Worm (Caenorhabditis elegans): ENCODE data around the gene ins-32.

DNA sequence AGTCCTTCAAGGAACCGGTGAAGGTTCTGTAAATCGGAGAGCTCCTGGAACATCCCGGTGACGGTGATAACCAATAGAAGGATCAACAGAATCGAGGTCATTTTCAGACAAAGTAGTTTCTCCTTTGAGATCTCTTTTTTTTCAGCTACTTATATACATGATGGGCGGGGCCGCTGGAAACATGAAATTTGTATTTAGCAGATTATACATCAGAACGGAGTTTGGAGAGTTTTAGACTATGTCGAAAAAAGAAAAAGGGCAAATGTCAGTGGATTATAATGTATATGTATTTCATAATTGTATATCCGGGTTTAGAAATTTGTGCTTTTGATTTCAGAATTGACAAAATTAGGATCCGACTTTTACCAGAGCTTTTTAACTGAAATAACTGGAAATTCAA is at the start of gene ins-32:
- TF ChIP-seq klf-2 (GFP tag; conservative IDR thresholded peaks at IDR 0.05) (no peak), med-1 (GFP tag; optimal IDR thresholded peaks at IDR 0.05; ENCODE audit: insufficient read depth) (no peak), tab-1 (GFP tag; IDR thresholded peaks at IDR 0.05) (no peak), T22C8.4 (GFP tag; IDR thresholded peaks at IDR 0.05) (no peak), flt-1 (GFP tag; IDR thresholded peaks at IDR 0.05) (no peak)
